Fruit fly (Drosophila melanogaster): ENCODE results near the gene alpha-Man-IIa.

DNA sequence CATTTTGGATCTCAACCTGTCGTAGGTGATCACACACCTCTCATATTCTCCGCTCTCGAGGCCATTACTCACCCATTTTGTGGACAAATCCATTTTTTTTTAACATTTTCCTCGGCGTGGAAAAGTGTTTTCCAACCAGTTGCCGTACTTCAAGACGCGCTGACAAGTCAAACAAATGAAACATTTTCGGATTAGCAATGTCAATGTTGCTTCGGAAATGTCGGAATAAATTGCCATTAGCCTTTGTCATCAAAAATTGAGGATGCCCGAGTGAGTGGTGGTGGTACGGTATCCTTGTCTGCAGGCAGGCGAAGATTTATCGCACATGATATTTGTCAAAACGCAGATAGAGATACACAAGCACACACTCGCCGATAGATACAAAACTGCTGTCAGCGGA is 15.0 kb downstream of the alpha-Man-IIa start:
- TF ChIP-seq kay (GFP tag; ENCODE audit: borderline replicate concordance) (no peak), pad (GFP tag; optimal IDR thresholded peaks at IDR 0.05) (no peak), cnc (optimal IDR thresholded peaks at IDR 0.05) (no peak), ovo (GFP tag; optimal IDR thresholded peaks at IDR 0.05) (no peak), CG12768 (GFP tag; optimal IDR thresholded peaks at IDR 0.05) (no peak), Crg-1 (GFP tag; optimal IDR thresholded peaks at IDR 0.05) (no peak), cic (GFP tag; optimal IDR thresholded peaks at IDR 0.05) (no peak), CG14711 (tag; optimal IDR thresholded peaks at IDR 0.05) (no peak)
